Worm (Caenorhabditis elegans) whole organism, L4/young adult: ENCODE data around the gene C26B9.7.

Experiments
- W03F9.2 ChIP-seq: fragments of 150-350 bp; optimal IDR thresholded peaks from 2 replicates; lab custom pipeline; 2014; ENCODE audit warnings: missing biosample characterization, missing genetic modification characterization
- dao-5 ChIP-seq: sonication (generic microtip); optimal IDR thresholded peaks from 2 replicates; lab custom pipeline; 2016; ENCODE audit warnings: missing genotype, missing genetic modification characterization, moderate library complexity, missing compliant biosample characterization
- him-1 ChIP-seq: sonication (generic microtip); optimal IDR thresholded peaks from 2 replicates; lab custom pipeline; 2016; ENCODE audit warnings: missing genotype, missing genetic modification reagents, missing genetic modification characterization, missing compliant biosample characterization

Gene C26B9.7

ce11 chrX:5339357-5339756 lies 2.8 kb upstream of the C26B9.7 start:
- TF ChIP-seq him-1 (tag; lab: Kevin White, UChicago) (no peak), W03F9.2 (tag; lab: Kevin White, UChicago) (no peak), dao-5 (no peak)

DNA sequence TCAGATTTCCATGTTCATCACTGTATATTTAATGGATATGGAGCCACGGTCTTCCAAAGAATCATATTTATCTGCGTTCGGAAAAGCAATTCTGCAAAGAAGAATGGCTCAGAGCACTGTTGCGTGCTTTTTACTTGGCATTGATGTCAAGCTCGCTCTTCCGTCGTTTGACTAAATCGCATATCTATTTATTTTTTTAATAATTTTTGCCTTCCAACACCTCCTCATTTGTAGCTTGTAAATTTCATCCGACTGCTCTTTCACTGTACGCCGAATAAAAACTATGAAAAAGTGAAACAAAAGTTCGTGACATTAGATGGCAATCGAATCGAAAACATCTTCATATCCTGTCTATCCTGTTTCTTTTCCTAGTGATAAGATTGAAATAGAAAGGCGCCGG lies 2.2 kb upstream of the C26B9.7 start, which contains the start of gene C26B9.2:
Gene C26B9.2 (plus strand): TSS at position 301 of the 400 bp plus-strand sequence.
- TF ChIP-seq dao-5 (no peak), W03F9.2 (tag; lab: Kevin White, UChicago) (no peak), him-1 (tag; lab: Kevin White, UChicago) (no peak)

DNA sequence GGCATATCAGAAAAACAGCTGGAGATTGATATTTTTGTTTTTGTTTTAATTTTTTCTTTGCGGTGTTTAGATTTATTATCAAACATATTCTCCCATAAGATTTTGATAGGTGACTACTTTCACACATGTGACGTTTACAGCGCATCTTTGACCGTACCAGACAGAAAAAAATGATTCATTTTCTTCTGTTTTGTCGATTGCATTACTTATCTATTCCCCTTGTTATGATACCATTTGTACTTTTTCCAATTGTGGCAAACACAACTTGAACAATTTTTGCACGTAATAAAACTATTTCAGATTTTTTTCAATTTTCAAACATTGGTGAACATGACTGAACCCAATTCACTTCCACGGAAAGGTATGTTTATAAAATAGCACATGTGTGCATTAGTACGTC lies 2.2 kb downstream of the C26B9.7 start, which contains the start of gene C26B9.1:
Gene C26B9.1 (plus strand): TSS at position 301 of the 400 bp plus-strand sequence.
- TF ChIP-seq him-1 (tag; lab: Kevin White, UChicago) (no peak), W03F9.2 (tag; lab: Kevin White, UChicago) (no peak), dao-5 (no peak)

DNA sequence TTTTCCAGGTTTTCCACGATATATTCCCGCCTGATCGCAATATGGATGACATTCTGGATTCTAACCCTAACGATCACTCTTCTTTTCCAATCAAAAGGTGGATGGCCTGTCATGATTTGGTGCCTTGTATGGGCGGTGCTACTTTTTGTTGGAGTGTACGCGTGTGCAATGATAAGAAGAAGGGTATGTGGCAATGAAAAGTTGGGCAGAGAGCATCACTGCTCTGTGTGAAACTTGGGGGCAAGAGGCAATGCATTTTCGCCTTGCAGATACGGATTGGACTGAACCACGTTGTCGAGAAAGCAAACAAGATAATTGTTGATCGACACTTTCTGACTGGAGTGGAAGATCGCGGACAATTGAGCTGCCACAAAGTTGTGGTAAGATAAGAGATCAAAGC lies 4.2 kb downstream of the C26B9.7 start:
- no peak for TF ChIP-seq W03F9.2 (tag; lab: Kevin White, UChicago)
- no peak for TF ChIP-seq him-1 (tag; lab: Kevin White, UChicago)
- no peak for TF ChIP-seq dao-5

ce11 chrX:5347856-5348255 lies 5.7 kb downstream of the C26B9.7 start:
- TF ChIP-seq W03F9.2 (tag; lab: Kevin White, UChicago) (no peak), dao-5 (no peak), him-1 (tag; lab: Kevin White, UChicago) (no peak)

DNA sequence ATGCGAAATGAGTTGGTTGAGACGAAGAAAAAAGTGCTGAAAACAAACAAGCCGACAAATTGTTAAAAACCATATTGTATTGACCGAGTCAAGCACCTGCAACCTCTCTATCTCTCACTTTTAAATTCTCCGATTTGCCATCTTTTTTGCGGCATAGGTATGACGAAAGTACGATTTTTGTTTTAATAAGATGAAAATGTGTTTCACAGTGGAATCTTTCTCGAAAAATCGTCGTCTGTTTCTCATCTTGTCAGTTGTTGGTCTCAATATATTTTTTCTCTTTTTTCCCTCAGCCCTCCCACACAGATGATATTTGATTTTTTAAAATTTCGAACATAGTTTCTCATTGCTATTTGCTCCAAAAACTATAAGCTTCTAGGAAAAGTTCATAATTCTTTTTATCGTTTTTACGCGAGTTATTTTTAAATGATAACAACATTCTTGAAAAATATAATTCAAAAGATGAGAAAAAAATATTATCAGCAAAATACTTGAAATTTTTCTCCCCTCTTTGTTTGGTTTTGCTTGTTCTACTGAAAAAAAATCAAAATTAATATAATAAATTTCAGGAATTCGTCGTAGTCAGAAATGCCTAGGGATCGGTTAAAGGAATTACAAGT lies 6.5 kb downstream of the C26B9.7 start, which contains the start of gene syx-3:
Gene syx-3 (plus strand): TSS at position 570 of the 620 bp plus-strand sequence.
- TF ChIP-seq him-1 (tag; lab: Kevin White, UChicago) (no peak), W03F9.2 (tag; lab: Kevin White, UChicago) (no peak), dao-5 (no peak)

DNA sequence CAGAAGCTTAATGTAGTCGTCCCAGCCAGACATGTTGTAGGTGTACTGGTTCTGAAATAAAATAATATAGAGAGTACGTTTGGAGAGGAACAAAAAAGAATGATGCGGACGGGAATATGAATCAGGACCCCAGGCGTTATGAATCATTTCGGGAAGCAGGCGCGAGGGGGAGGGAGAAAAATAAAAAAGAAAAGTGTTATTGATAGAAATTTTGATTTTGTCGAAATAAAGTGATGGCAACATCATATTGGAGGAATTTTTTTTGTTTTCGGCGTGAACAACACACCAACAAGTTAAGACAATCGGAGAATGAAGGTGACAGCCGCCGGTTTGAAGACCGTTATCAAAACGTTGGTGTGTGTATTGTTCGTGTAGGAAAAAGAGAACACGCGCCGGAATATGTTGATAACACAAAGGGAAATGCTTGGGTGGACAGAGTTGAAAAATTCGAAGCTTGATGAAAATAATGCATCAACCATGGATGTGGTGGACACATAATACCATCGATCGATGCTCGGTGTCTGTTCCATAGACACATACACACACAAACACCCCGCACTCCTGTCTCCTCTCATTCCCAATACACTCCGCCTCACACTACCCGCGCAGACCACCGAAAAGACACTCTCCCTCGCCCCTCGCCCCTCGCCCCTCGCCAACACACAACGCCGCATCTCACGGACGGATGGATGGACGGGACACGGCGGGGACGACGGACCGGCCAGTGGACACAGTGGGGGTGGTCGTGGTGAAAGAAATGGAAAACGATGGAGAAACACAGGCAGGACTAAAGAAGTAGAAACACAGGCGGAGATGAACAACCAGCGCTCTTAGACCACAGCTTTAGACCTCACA lies 12.1 kb downstream of the C26B9.7 start, which contains the start of gene pfn-2:
Gene pfn-2 (minus strand): TSS at position 51 of the 855 bp plus-strand sequence.
- peak; percentile 17 for TF ChIP-seq dao-5
- no peak for TF ChIP-seq him-1 (tag; lab: Kevin White, UChicago)

ce11 chrX:5355253-5355652 lies 13.1 kb downstream of the C26B9.7 start:
- TF ChIP-seq W03F9.2 (tag; lab: Kevin White, UChicago) (no peak), him-1 (tag; lab: Kevin White, UChicago) (no peak), dao-5 (no peak)

- no peak for TF ChIP-seq him-1 (tag; lab: Kevin White, UChicago)
- no peak for TF ChIP-seq dao-5
- no peak for TF ChIP-seq W03F9.2 (tag; lab: Kevin White, UChicago)
These were observed 18.6 kb downstream of the C26B9.7 start for ce11 chrX:5360682-5361081.

ce11 chrX:5364222-5364621 lies 22.1 kb downstream of the C26B9.7 start, which contains the start of gene chtl-1:
TSS of gene chtl-1 (minus strand) at chrX:5364322.
- no peak for TF ChIP-seq W03F9.2 (tag; lab: Kevin White, UChicago)
- no peak for TF ChIP-seq him-1 (tag; lab: Kevin White, UChicago)
- TF ChIP-seq dao-5: no peak

ce11 chrX:5365437-5365836 lies 23.3 kb downstream of the C26B9.7 start, which contains the start of gene F35C8.5:
TSS of gene F35C8.5 (plus strand) at chrX:5365813.
- TF ChIP-seq him-1 (tag; lab: Kevin White, UChicago): no peak
- no peak for TF ChIP-seq W03F9.2 (tag; lab: Kevin White, UChicago)
- TF ChIP-seq dao-5: no peak

DNA sequence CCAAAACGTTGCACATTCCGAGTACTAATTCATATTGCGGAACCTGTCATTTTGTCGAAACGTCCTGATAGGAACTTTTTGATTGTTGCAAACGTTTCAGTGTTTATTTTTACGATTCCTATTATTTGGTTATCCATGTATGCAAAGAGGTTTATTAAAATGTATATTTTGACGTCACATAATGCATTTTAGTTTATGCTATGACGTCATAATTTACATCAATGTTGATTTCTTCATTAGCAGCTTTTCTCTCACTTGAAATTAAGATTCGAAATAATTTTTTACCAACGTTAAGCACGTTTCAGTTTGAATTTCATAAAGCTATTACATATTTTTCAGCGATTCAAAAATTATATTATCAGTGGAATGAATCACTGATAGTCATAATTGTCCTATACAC lies 24.5 kb downstream of the C26B9.7 start:
- no peak for TF ChIP-seq dao-5
- TF ChIP-seq him-1 (tag; lab: Kevin White, UChicago): no peak
- no peak for TF ChIP-seq W03F9.2 (tag; lab: Kevin White, UChicago)

ce11 chrX:5368220-5368619 lies 26.1 kb downstream of the C26B9.7 start, which contains the start of gene jkk-1:
TSS of gene jkk-1 (plus strand) at chrX:5368468.
- TF ChIP-seq W03F9.2 (tag; lab: Kevin White, UChicago) (no peak), him-1 (tag; lab: Kevin White, UChicago) (peak; percentile 40), dao-5 (no peak)

ce11 chrX:5370605-5371004 lies 28.5 kb downstream of the C26B9.7 start:
- TF ChIP-seq W03F9.2 (tag; lab: Kevin White, UChicago): no peak
- TF ChIP-seq him-1 (tag; lab: Kevin White, UChicago): no peak
- TF ChIP-seq dao-5: no peak
